Worm (Caenorhabditis elegans): Measurements from ENCODE around the gene pigq-1.
A peak's percentile ranks its signal among the peaks of the same experiment; 100 is the strongest.

Gene pigq-1

DNA sequence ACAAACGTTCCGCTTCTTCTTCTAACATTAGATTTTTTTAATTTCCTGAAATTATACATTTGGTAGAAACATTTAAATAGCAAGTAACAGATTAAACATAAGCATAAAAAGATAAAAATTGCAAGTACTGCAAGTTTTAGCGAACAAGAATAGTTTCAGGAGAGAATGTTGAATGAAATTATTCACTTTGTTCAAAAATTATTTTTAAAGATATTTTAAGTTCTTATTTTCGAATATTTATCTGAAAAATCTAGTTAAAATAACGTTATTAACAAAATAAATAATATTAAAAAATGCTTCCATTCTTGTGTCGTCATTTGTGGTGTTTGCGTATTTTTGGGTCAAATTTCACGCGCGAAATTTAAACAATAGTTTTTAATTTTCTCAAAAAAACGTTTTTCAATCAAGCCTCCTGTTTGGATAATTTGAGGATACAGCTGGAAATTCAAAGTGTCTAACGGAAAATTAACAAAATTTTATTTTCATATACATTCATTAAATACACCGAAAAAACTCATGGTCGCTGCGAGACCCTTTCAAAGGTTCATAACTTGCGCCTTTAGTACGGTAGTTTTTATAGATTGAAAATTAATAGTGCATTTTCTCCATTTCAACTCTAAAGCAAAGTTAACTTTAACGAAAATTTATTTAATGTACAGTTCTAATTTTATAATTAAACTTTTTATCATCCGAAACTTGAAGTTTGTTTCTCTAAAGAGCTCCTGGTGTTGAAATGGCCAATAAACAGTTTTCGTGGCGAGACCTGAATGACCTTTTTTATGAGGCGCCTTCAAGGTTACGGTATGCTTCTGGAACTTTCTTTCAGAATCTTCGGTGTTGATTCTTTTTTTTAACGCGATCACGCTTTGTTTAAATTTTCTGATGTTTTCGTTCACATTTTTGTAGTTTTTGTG lies 4.5 kb downstream of the pigq-1 start, which contains the start of gene skih-2 (continued):
- TF ChIP-seq daf-16 (GFP tag; optimal IDR thresholded peaks at IDR 0.05) = no peak
- TF ChIP-seq daf-16 (tag; optimal IDR thresholded peaks at IDR 0.05) = peak; percentile 34
- no peak for TF ChIP-seq php-3 (GFP tag; IDR thresholded peaks at IDR 0.05)
- TF ChIP-seq nhr-77 (tag; optimal IDR thresholded peaks at IDR 0.05) = peak; percentile 7
- TF ChIP-seq snpc-1.2 (GFP tag; IDR thresholded peaks at IDR 0.05) = peak; percentile 21; the same call in 1 of the 2 replicates
- TF ChIP-seq nhr-25 (tag; optimal IDR thresholded peaks at IDR 0.05; ENCODE audit: borderline replicate concordance, insufficient read depth) = no peak
- TF ChIP-seq zip-11 (GFP tag; IDR thresholded peaks at IDR 0.05) = no peak
- peak; percentile 29 for TF ChIP-seq hlh-30 (tag; optimal IDR thresholded peaks at IDR 0.05; ENCODE audit: insufficient read depth)
- TF ChIP-seq mxl-2 (GFP tag; conservative IDR thresholded peaks at IDR 0.05) = no peak
- peak; percentile 36 for TF ChIP-seq egl-27 (tag; optimal IDR thresholded peaks at IDR 0.05)
- no peak for TF ChIP-seq lin-29 (GFP tag; IDR thresholded peaks at IDR 0.05)
- TF ChIP-seq tra-1 (GFP tag; IDR thresholded peaks at IDR 0.05) = no peak
- no peak for TF ChIP-seq fos-1 (tag; optimal IDR thresholded peaks at IDR 0.05)
- no peak for TF ChIP-seq lin-15B (tag; optimal IDR thresholded peaks at IDR 0.05)
- no peak for TF ChIP-seq F10B5.3 (tag; optimal IDR thresholded peaks at IDR 0.05)
- TF ChIP-seq zfp-3 (GFP tag; conservative IDR thresholded peaks at IDR 0.05) = no peak
- peak; percentile 64 for TF ChIP-seq F49E8.2 (tag; optimal IDR thresholded peaks at IDR 0.05; ENCODE audit: borderline replicate concordance)
- TF ChIP-seq dpl-1 (GFP tag; optimal IDR thresholded peaks at IDR 0.05) = peak; percentile 93
- no peak for TF ChIP-seq nhr-102 (tag; optimal IDR thresholded peaks at IDR 0.05)
- no peak for TF ChIP-seq dmd-9 (GFP tag; IDR thresholded peaks at IDR 0.05)
- no peak for TF ChIP-seq arid-1 (GFP tag; conservative IDR thresholded peaks at IDR 0.05)
- TF ChIP-seq hmg-1.1 (GFP tag; IDR thresholded peaks at IDR 0.05) = no peak
- TF ChIP-seq rbr-2 (tag; optimal IDR thresholded peaks at IDR 0.05) = no peak
- TF ChIP-seq nhr-237 (tag; optimal IDR thresholded peaks at IDR 0.05) = no peak
- no peak for TF ChIP-seq daf-12 (tag; optimal IDR thresholded peaks at IDR 0.05)
- peak in 1 of 2 experiments; percentile 9 for TF ChIP-seq ZK546.5 (tag; optimal IDR thresholded peaks at IDR 0.05)
- no peak for TF ChIP-seq ceh-20 (GFP tag; IDR thresholded peaks at IDR 0.05)
- TF ChIP-seq Y5F2A.4 (GFP tag; optimal IDR thresholded peaks at IDR 0.05) = no peak
- peak; percentile 8 for TF ChIP-seq fkh-10 (GFP tag; optimal IDR thresholded peaks at IDR 0.05)
- TF ChIP-seq set-16 (GFP tag; IDR thresholded peaks at IDR 0.05) = no peak

- TF ChIP-seq ctbp-1 (GFP tag; IDR thresholded peaks at IDR 0.05) (peak; percentile 10; the same call in 1 of the 2 replicates), daf-12 (tag; optimal IDR thresholded peaks at IDR 0.05) (no peak)
Measured at ce11 chrIV:11131268-11131667, 15.8 kb downstream of the pigq-1 start, which contains the start of gene ard-1. TSS of gene ard-1 (plus strand) at chrIV:11131279.

DNA sequence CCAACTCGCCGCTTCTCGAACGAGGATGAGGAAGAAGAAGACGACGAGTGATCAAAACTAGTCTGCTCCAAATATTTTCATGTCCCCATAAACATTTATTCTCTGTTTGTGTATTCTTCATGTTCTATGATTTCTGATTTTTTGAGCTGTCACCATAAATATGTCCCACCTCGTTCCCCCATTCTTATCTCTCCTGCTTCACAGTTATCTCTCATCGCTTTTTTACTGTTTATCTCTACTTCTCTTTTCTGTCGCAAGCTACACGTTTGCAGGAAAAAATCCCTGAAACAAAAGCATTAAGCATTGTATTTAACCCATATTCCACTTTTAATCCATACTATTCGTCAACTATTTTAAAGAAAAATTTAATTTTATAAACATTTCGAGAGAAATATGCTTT lies 16.3 kb downstream of the pigq-1 start:
- TF ChIP-seq dpl-1 (GFP tag; optimal IDR thresholded peaks at IDR 0.05) (no peak), mep-1 (tag; optimal IDR thresholded peaks at IDR 0.05) (peak; percentile 47), nhr-42 (GFP tag; IDR thresholded peaks at IDR 0.05) (no peak), nhr-77 (tag; optimal IDR thresholded peaks at IDR 0.05) (peak; percentile 32), dve-1 (tag; optimal IDR thresholded peaks at IDR 0.05; ENCODE audit: insufficient read depth) (peak; percentile 69), lim-7 (GFP tag; IDR thresholded peaks at IDR 0.05) (no peak), lsy-2 (tag; optimal IDR thresholded peaks at IDR 0.05) (peak in 1 of 2 experiments; percentile 12), daf-16 (GFP tag; optimal IDR thresholded peaks at IDR 0.05) (no peak), daf-16 (tag; optimal IDR thresholded peaks at IDR 0.05) (peak; percentile 83), nhr-28 (tag; optimal IDR thresholded peaks at IDR 0.05) (peak; percentile 20), nhr-237 (tag; optimal IDR thresholded peaks at IDR 0.05) (no peak)
